Worm (Caenorhabditis elegans) whole organism, L1 larva: Measurements from ENCODE around the gene T19A5.3.
A peak's percentile ranks its signal among the peaks of the same experiment; 100 is the strongest.

Experiments used
- C04F5.9 ChIP-seq: sonication (generic microtip); optimal IDR thresholded peaks from 2 replicates; lab custom pipeline; 2016; ENCODE audit warnings: missing genetic modification characterization, missing compliant biosample characterization
- C16A3.4 ChIP-seq: fragments of 150-350 bp; optimal IDR thresholded peaks from 2 replicates; lab custom pipeline; 2014; ENCODE audit warnings: missing biosample characterization, missing genetic modification characterization
- C34B4.2 ChIP-seq: sonication (generic microtip); optimal IDR thresholded peaks from 2 replicates; lab custom pipeline; 2017; ENCODE audit warnings: mild to moderate bottlenecking, missing genetic modification characterization, missing compliant biosample characterization
- alr-1 ChIP-seq: fragments of 200-800 bp; sonication (Bioruptor generic); optimal IDR thresholded peaks from 2 replicates; lab custom pipeline; 2018; ENCODE audit warnings: borderline replicate concordance, mild to moderate bottlenecking, missing genetic modification characterization, missing compliant biosample characterization
- blmp-1 ChIP-seq: fragments of 150-350 bp; optimal IDR thresholded peaks from 2 replicates; lab custom pipeline; 2014; ENCODE audit warnings: missing biosample characterization, missing genetic modification characterization
- ceh-82 ChIP-seq, 3 experiments: fragments of 150-350 bp in 1 of 3; sonication (generic microtip) in 2 of 3; optimal IDR thresholded peaks; 2 replicates each; lab custom pipeline; 2014 to 2017; ENCODE audit warnings: missing biosample characterization in 3 of 3, missing genetic modification characterization in 3 of 3
- efl-1 ChIP-seq, 4 experiments: fragments of 150-350 bp; optimal IDR thresholded peaks in 3 of 4; peaks in 1 of 4; 1 replicate in 1 of 4; 2 replicates in 3 of 4; lab custom pipeline; 2014; ENCODE audit warnings: missing biosample characterization in 2 of 4, missing genetic modification characterization in 2 of 4, missing genetic modification reagents in 2 of 4
- egl-13 ChIP-seq: sonication (generic microtip); optimal IDR thresholded peaks from 2 replicates; lab custom pipeline; 2016; ENCODE audit warnings: missing genotype, missing genetic modification reagents, missing genetic modification characterization, missing compliant biosample characterization
- egl-27 ChIP-seq, 2 experiments: fragments of 150-350 bp in 1 of 2; sonication (generic microtip); optimal IDR thresholded peaks; 3 replicates each; lab custom pipeline; 2017 to 2018; ENCODE audit warnings: missing biosample characterization in 2 of 2, missing genetic modification characterization in 2 of 2, missing genetic modification reagents in 2 of 2
- elt-3 ChIP-seq, 6 experiments: fragments of 150-350 bp in 1 of 6; sonication (generic microtip); optimal IDR thresholded peaks; 2 replicates each; lab custom pipeline; 2017 to 2018; ENCODE audit warnings: missing biosample characterization in 6 of 6, missing genetic modification characterization in 6 of 6, inconsistent platforms in 1 of 6
- fkh-4 ChIP-seq: sonication (generic microtip); optimal IDR thresholded peaks from 2 replicates; lab custom pipeline; 2016; ENCODE audit warnings: missing compliant biosample characterization, missing genetic modification characterization, borderline replicate concordance
- grh-1 ChIP-seq: fragments of 200-800 bp; sonication (Bioruptor generic); IDR thresholded peaks from 2 replicates; pipeline ENCODE4 v1.3.6; 2022; ENCODE audit warnings: missing genetic modification reagents, missing genetic modification characterization, missing compliant biosample characterization
- hlh-17 ChIP-seq: fragments of 200-800 bp; sonication (Bioruptor generic); optimal IDR thresholded peaks from 2 replicates; lab custom pipeline; 2018; ENCODE audit warnings: missing genetic modification characterization, mild to moderate bottlenecking, missing compliant biosample characterization, moderate library complexity, borderline replicate concordance
- irx-1 ChIP-seq: sonication (generic microtip); optimal IDR thresholded peaks from 2 replicates; lab custom pipeline; 2016; ENCODE audit warnings: missing genetic modification characterization, missing compliant biosample characterization
- jun-1 ChIP-seq: fragments of 150-350 bp; optimal IDR thresholded peaks from 2 replicates; lab custom pipeline; 2014; ENCODE audit warnings: missing biosample characterization, missing genetic modification reagents, missing genetic modification characterization
- lin-14 ChIP-seq: fragments of 200-800 bp; sonication (Bioruptor generic); optimal IDR thresholded peaks from 2 replicates; lab custom pipeline; 2018; ENCODE audit warnings: mild to moderate bottlenecking, missing genetic modification characterization, moderate library complexity, missing compliant biosample characterization
- lin-35 ChIP-seq, 2 experiments: fragments of 150-350 bp; optimal IDR thresholded peaks; 2 replicates each; lab custom pipeline; 2014; ENCODE audit warnings: missing biosample characterization in 2 of 2, missing genetic modification characterization in 2 of 2, missing genetic modification reagents in 2 of 2
- lsy-2 ChIP-seq, 2 experiments: fragments of 150-350 bp; optimal IDR thresholded peaks; 2 replicates each; lab custom pipeline; 2014; ENCODE audit warnings: missing biosample characterization in 2 of 2, missing genetic modification characterization in 2 of 2
- mdl-1 ChIP-seq, 2 experiments: fragments of 150-350 bp; optimal IDR thresholded peaks; 2 replicates each; lab custom pipeline; 2014 to 2017; ENCODE audit warnings: missing biosample characterization in 2 of 2, missing genetic modification characterization in 2 of 2, inconsistent platforms in 1 of 2
- mep-1 ChIP-seq: fragments of 150-350 bp; optimal IDR thresholded peaks from 2 replicates; lab custom pipeline; 2014; ENCODE audit warnings: missing biosample characterization, missing genetic modification characterization
- nhr-20 ChIP-seq: sonication (generic microtip); optimal IDR thresholded peaks from 2 replicates; lab custom pipeline; 2016; ENCODE audit warnings: mild to moderate bottlenecking, missing genetic modification characterization, missing compliant biosample characterization
- nhr-47 ChIP-seq: sonication (generic microtip); optimal IDR thresholded peaks from 2 replicates; lab custom pipeline; 2016; ENCODE audit warnings: mild to moderate bottlenecking, missing genetic modification characterization, moderate library complexity, missing compliant biosample characterization
- nhr-85 ChIP-seq: sonication (generic microtip); peaks from one replicate; lab custom pipeline; 2016; ENCODE audit warnings: missing genetic modification characterization, inconsistent platforms, missing compliant biosample characterization
- pax-3 ChIP-seq: fragments of 200-800 bp; sonication (Bioruptor generic); optimal IDR thresholded peaks from 2 replicates; lab custom pipeline; 2018; ENCODE audit warnings: mild to moderate bottlenecking, missing genetic modification characterization, moderate library complexity, missing compliant biosample characterization
- snu-23 ChIP-seq: sonication (generic microtip); optimal IDR thresholded peaks from 2 replicates; lab custom pipeline; 2016; ENCODE audit warnings: missing genetic modification characterization, missing compliant biosample characterization
- sox-4 ChIP-seq: sonication (generic microtip); optimal IDR thresholded peaks from 2 replicates; lab custom pipeline; 2016; ENCODE audit warnings: missing genetic modification characterization, missing compliant biosample characterization
- sup-37 ChIP-seq: fragments of 200-800 bp; sonication (Bioruptor generic); optimal IDR thresholded peaks from 2 replicates; lab custom pipeline; 2018; ENCODE audit warnings: mild to moderate bottlenecking, missing genetic modification characterization, missing compliant biosample characterization
- swsn-7 ChIP-seq: sonication (generic microtip); optimal IDR thresholded peaks from 2 replicates; lab custom pipeline; 2016; ENCODE audit warnings: missing genetic modification characterization, missing compliant biosample characterization
- tbx-2 ChIP-seq: sonication (generic microtip); optimal IDR thresholded peaks from 2 replicates; lab custom pipeline; 2016; ENCODE audit warnings: missing genetic modification characterization, missing compliant biosample characterization
- unc-30 ChIP-seq: sonication (generic microtip); optimal IDR thresholded peaks from 2 replicates; lab custom pipeline; 2017; ENCODE audit warnings: missing biosample characterization, missing genetic modification characterization
- unc-62 ChIP-seq: fragments of 150-350 bp; optimal IDR thresholded peaks from 2 replicates; lab custom pipeline; 2014; ENCODE audit warnings: missing biosample characterization, missing genetic modification reagents, missing genetic modification characterization
- unc-98 ChIP-seq: fragments of 200-800 bp; sonication (Bioruptor generic); IDR thresholded peaks from 2 replicates; pipeline ENCODE4 v1.3.6; 2022; ENCODE audit warnings: missing genetic modification characterization, missing compliant biosample characterization
- zag-1 ChIP-seq: fragments of 150-350 bp; optimal IDR thresholded peaks from 2 replicates; lab custom pipeline; 2014; ENCODE audit warnings: missing biosample characterization, missing genetic modification characterization
- ztf-4 ChIP-seq: fragments of 150-350 bp; optimal IDR thresholded peaks from 2 replicates; lab custom pipeline; 2014; ENCODE audit warnings: missing biosample characterization, missing genetic modification characterization

The T19A5.3 gene

DNA sequence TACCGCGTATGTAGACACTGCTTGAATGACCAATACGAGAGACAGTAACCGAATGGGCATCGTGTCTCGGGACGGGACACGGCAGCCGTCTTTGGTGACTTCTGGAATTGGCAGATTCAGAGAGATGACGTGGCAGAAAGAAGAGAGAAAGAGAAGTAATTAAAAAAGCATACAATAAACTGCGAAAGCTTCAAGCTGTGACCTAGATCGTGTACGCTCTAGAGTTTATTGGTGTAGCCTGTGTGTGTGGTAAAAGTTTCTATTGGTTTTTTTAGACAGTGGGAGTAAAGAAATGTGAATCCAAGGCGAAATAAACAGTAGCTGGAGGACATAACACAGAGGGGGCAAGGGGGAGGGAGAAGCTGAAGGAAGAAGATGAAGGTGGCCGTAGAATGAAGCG, at the start of gene T19A5.3:
TSS of gene T19A5.3 (minus strand) at position 101 of the 400 bp plus-strand sequence.
- TF ChIP-seq ztf-4: no peak
- no peak for TF ChIP-seq pax-3 (tag; lab: Kevin White, UChicago)
- TF ChIP-seq jun-1 (tag; lab: Kevin White, UChicago): no peak
- TF ChIP-seq nhr-47 (tag; lab: Kevin White, UChicago): no peak
- no peak for TF ChIP-seq fkh-4 (tag; lab: Kevin White, UChicago)
- TF ChIP-seq lsy-2 (tag; optimal IDR thresholded peaks at IDR 0.05; lab: Kevin White, UChicago): no peak
- no peak for TF ChIP-seq ceh-82 (tag; optimal IDR thresholded peaks at IDR 0.05; lab: Kevin White, UChicago)
- no peak for TF ChIP-seq mdl-1 (tag; optimal IDR thresholded peaks at IDR 0.05; lab: Kevin White, UChicago)
- TF ChIP-seq zag-1: no peak
- TF ChIP-seq elt-3 (tag; optimal IDR thresholded peaks at IDR 0.05; lab: Kevin White, UChicago): no peak
- TF ChIP-seq C16A3.4: no peak
- TF ChIP-seq irx-1 (tag; lab: Kevin White, UChicago): no peak
- TF ChIP-seq alr-1: no peak
- TF ChIP-seq grh-1 (GFP tag; lab: Robert Waterston, UW): no peak

DNA sequence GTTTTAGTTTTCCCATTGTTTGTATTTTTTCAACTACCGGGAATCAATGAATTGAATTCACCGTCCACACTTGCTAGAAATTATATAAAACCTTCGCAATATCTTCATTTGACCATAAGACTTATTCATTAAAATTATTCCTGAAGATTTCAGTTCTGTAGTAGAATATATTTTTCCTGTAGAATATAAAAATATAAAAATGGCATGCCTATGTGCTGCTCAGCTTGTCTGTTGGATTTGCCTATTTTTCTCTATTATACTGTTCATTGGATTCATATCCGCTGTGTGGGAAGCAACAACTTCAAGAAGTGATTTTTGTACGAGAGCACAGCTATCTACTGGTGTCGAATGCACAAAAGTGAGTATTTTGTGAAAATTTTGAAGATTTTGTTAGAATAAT, 47.8 kb upstream of the T19A5.3 start, which contains the start of gene F59E11.6:
TSS of gene F59E11.6 (plus strand) at position 111 of the 400 bp plus-strand sequence.
- no peak for TF ChIP-seq snu-23 (GFP tag; lab: Kevin White, UChicago)
- TF ChIP-seq hlh-17 (GFP tag; lab: Kevin White, UChicago): no peak
- TF ChIP-seq pax-3 (tag; lab: Kevin White, UChicago): no peak
- peak; percentile 53 for TF ChIP-seq nhr-85 (tag; lab: Kevin White, UChicago)
- TF ChIP-seq lin-35 (GFP tag; optimal IDR thresholded peaks at IDR 0.05; lab: Kevin White, UChicago): no peak
- no peak for TF ChIP-seq swsn-7 (tag; lab: Kevin White, UChicago)

DNA sequence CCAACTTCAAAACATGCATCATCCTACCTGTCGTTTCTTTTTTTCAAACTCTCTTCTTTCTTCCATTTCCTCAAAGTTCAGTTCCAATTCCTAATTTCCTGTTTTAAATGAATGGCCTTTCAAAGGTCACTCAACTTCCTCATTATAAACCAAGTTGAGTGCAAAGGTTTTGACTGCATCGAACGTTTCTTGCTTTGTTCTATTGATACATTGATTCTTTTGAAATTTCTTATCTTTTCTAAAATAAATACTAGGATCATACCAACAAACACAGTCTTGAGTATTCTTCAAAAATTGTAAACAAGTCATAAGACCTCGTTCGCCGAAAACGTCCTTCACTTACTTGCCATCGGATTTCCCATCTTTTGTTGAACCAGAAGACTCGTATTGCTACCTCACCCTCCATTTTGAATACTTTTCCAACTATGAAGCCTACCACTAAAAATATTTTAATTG, 46.4 kb upstream of the T19A5.3 start, which contains the start of gene F59E11.7:
TSS of gene F59E11.7 (plus strand) at position 51 of the 456 bp plus-strand sequence.
- TF ChIP-seq nhr-85 (tag; lab: Kevin White, UChicago) (peak; percentile 73), efl-1 (optimal IDR thresholded peaks at IDR 0.05; lab: Kevin White, UChicago) (no peak), efl-1 (GFP tag; optimal IDR thresholded peaks at IDR 0.05 in 1 of 2; lab: Kevin White, UChicago) (peak in 1 of 2 experiments; percentile 71), grh-1 (GFP tag; lab: Robert Waterston, UW) (no peak), unc-62 (GFP tag; lab: Kevin White, UChicago) (no peak), lin-14 (GFP tag; lab: Kevin White, UChicago) (peak; percentile 52), snu-23 (GFP tag; lab: Kevin White, UChicago) (peak; percentile 19), egl-13 (tag; lab: Kevin White, UChicago) (no peak), sup-37 (GFP tag; lab: Kevin White, UChicago) (no peak), nhr-47 (tag; lab: Kevin White, UChicago) (no peak), lin-35 (GFP tag; optimal IDR thresholded peaks at IDR 0.05; lab: Kevin White, UChicago) (peak in 1 of 2 experiments; percentile 2), nhr-20 (tag; lab: Kevin White, UChicago) (peak; percentile 16), blmp-1 (tag; lab: Kevin White, UChicago) (peak; percentile 33), unc-30 (tag; lab: Kevin White, UChicago) (no peak), mep-1 (tag; lab: Kevin White, UChicago) (peak; percentile 5), elt-3 (tag; optimal IDR thresholded peaks at IDR 0.05; lab: Kevin White, UChicago) (peak in 1 of 6 experiments; percentile 37)

DNA sequence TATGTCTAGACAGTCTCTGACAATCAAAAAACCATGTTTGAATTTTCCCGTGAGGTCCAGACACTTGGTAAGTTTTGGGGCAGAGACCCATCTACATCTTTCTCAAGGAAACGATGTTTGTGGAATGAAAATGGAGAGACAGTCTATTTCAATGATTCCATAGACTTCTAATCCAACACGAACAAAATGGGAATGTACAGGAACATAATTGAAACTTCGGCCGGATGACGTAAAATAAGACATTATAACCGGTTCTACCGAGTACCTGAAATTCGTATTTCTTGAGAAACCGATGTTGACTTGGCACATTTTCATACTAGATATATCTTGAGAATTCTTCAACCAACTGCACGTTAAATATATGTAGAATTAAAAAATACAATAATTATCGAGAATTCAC, 44.2 kb upstream of the T19A5.3 start, which contains the start of gene str-87:
TSS of gene str-87 (minus strand) at position 101 of the 400 bp plus-strand sequence.
- TF ChIP-seq tbx-2 (tag; lab: Kevin White, UChicago) (no peak), sox-4 (tag; lab: Kevin White, UChicago) (no peak), egl-13 (tag; lab: Kevin White, UChicago) (no peak), C34B4.2 (tag; lab: Kevin White, UChicago) (no peak), C04F5.9 (no peak), fkh-4 (tag; lab: Kevin White, UChicago) (no peak), unc-98 (GFP tag; lab: Robert Waterston, UW) (no peak), egl-27 (tag; optimal IDR thresholded peaks at IDR 0.05; lab: Kevin White, UChicago) (no peak), nhr-47 (tag; lab: Kevin White, UChicago) (no peak)
